Worm (Caenorhabditis elegans) whole organism, L1 larva: ENCODE data around the gene T19A5.3.

Experiments used
- C04F5.9 ChIP-seq: sonication (generic microtip); optimal IDR thresholded peaks from 2 replicates; lab custom pipeline; 2016; ENCODE audit warnings: missing genetic modification characterization, missing compliant biosample characterization
- C16A3.4 ChIP-seq: fragments of 150-350 bp; optimal IDR thresholded peaks from 2 replicates; lab custom pipeline; 2014; ENCODE audit warnings: missing biosample characterization, missing genetic modification characterization
- F16B12.6 ChIP-seq: fragments of 150-350 bp; optimal IDR thresholded peaks from 2 replicates; lab custom pipeline; 2014; ENCODE audit warnings: missing biosample characterization, missing genetic modification characterization
- Y116A8C.19 ChIP-seq: sonication (generic microtip); optimal IDR thresholded peaks from 2 replicates; lab custom pipeline; 2016; ENCODE audit warnings: missing compliant biosample characterization, missing genetic modification characterization, borderline replicate concordance
- aha-1 ChIP-seq: fragments of 150-350 bp; optimal IDR thresholded peaks from 2 replicates; lab custom pipeline; 2014; ENCODE audit warnings: missing biosample characterization, missing genetic modification characterization
- alr-1 ChIP-seq: fragments of 200-800 bp; sonication (Bioruptor generic); optimal IDR thresholded peaks from 2 replicates; lab custom pipeline; 2018; ENCODE audit warnings: borderline replicate concordance, mild to moderate bottlenecking, missing genetic modification characterization, missing compliant biosample characterization
- aly-2 ChIP-seq: fragments of 150-350 bp; optimal IDR thresholded peaks from 2 replicates; lab custom pipeline; 2014; ENCODE audit warnings: missing biosample characterization, missing genetic modification characterization
- ama-1 ChIP-seq: fragments of 150-350 bp; optimal IDR thresholded peaks from 2 replicates; lab custom pipeline; 2014
- ceh-63 ChIP-seq: fragments of 200-800 bp; sonication (Bioruptor generic); optimal IDR thresholded peaks from 2 replicates; lab custom pipeline; 2018; ENCODE audit warnings: mild to moderate bottlenecking, missing genetic modification characterization, missing compliant biosample characterization
- dpl-1 ChIP-seq, 3 experiments: fragments of 150-350 bp in 2 of 3; sonication (generic microtip) in 1 of 3; optimal IDR thresholded peaks; 2 replicates each; lab custom pipeline; 2014 to 2017; ENCODE audit warnings: missing biosample characterization in 3 of 3, missing genetic modification characterization in 3 of 3, missing genetic modification reagents in 3 of 3
- egl-13 ChIP-seq: sonication (generic microtip); optimal IDR thresholded peaks from 2 replicates; lab custom pipeline; 2016; ENCODE audit warnings: missing genotype, missing genetic modification reagents, missing genetic modification characterization, missing compliant biosample characterization
- egl-27 ChIP-seq, 2 experiments: fragments of 150-350 bp in 1 of 2; sonication (generic microtip); optimal IDR thresholded peaks; 3 replicates each; lab custom pipeline; 2017 to 2018; ENCODE audit warnings: missing biosample characterization in 2 of 2, missing genetic modification characterization in 2 of 2, missing genetic modification reagents in 2 of 2
- elt-2 ChIP-seq: sonication (generic microtip); optimal IDR thresholded peaks from 2 replicates; lab custom pipeline; 2016; ENCODE audit warnings: missing genetic modification characterization, mild to moderate bottlenecking, inconsistent platforms, missing compliant biosample characterization, missing genetic modification reagents
- elt-3 ChIP-seq, 6 experiments: fragments of 150-350 bp in 1 of 6; sonication (generic microtip); optimal IDR thresholded peaks; 2 replicates each; lab custom pipeline; 2017 to 2018; ENCODE audit warnings: missing biosample characterization in 6 of 6, missing genetic modification characterization in 6 of 6, inconsistent platforms in 1 of 6
- fkh-4 ChIP-seq: sonication (generic microtip); optimal IDR thresholded peaks from 2 replicates; lab custom pipeline; 2016; ENCODE audit warnings: missing compliant biosample characterization, missing genetic modification characterization, borderline replicate concordance
- fkh-8 ChIP-seq: sonication (generic microtip); optimal IDR thresholded peaks from 2 replicates; lab custom pipeline; 2016; ENCODE audit warnings: mild to moderate bottlenecking, missing genetic modification characterization, missing compliant biosample characterization
- fos-1 ChIP-seq: fragments of 150-350 bp; optimal IDR thresholded peaks from 2 replicates; lab custom pipeline; 2014; ENCODE audit warnings: missing biosample characterization, missing genetic modification characterization
- grh-1 ChIP-seq: fragments of 200-800 bp; sonication (Bioruptor generic); IDR thresholded peaks from 2 replicates; pipeline ENCODE4 v1.3.6; 2022; ENCODE audit warnings: missing genetic modification reagents, missing genetic modification characterization, missing compliant biosample characterization
- hlh-4 ChIP-seq: sonication (generic microtip); optimal IDR thresholded peaks from 2 replicates; lab custom pipeline; 2016; ENCODE audit warnings: mild to moderate bottlenecking, missing genetic modification characterization, missing compliant biosample characterization
- hpl-2 ChIP-seq: fragments of 150-350 bp; optimal IDR thresholded peaks from 2 replicates; lab custom pipeline; 2014; ENCODE audit warnings: missing biosample characterization, missing genetic modification reagents, missing genetic modification characterization
- irx-1 ChIP-seq: sonication (generic microtip); optimal IDR thresholded peaks from 2 replicates; lab custom pipeline; 2016; ENCODE audit warnings: missing genetic modification characterization, missing compliant biosample characterization
- isw-1 ChIP-seq: fragments of 200-800 bp; sonication (Bioruptor generic); IDR thresholded peaks from 2 replicates; pipeline ENCODE4 v1.3.6; 2022; ENCODE audit warnings: missing genetic modification characterization, missing compliant biosample characterization
- jun-1 ChIP-seq: fragments of 150-350 bp; optimal IDR thresholded peaks from 2 replicates; lab custom pipeline; 2014; ENCODE audit warnings: missing biosample characterization, missing genetic modification reagents, missing genetic modification characterization
- lin-35 ChIP-seq, 2 experiments: fragments of 150-350 bp; optimal IDR thresholded peaks; 2 replicates each; lab custom pipeline; 2014; ENCODE audit warnings: missing biosample characterization in 2 of 2, missing genetic modification characterization in 2 of 2, missing genetic modification reagents in 2 of 2
- lir-3 ChIP-seq: sonication (generic microtip); optimal IDR thresholded peaks from 2 replicates; lab custom pipeline; 2016; ENCODE audit warnings: mild to moderate bottlenecking, missing genetic modification characterization, moderate library complexity, missing compliant biosample characterization; ENCODE audit not compliant: poor library complexity
- lsy-2 ChIP-seq, 2 experiments: fragments of 150-350 bp; optimal IDR thresholded peaks; 2 replicates each; lab custom pipeline; 2014; ENCODE audit warnings: missing biosample characterization in 2 of 2, missing genetic modification characterization in 2 of 2
- mab-9 ChIP-seq: fragments of 200-800 bp; sonication (Bioruptor generic); IDR thresholded peaks from 2 replicates; pipeline ENCODE4 v1.3.6; 2022; ENCODE audit warnings: missing genetic modification reagents, missing genetic modification characterization, missing compliant biosample characterization
- mdl-1 ChIP-seq, 2 experiments: fragments of 150-350 bp; optimal IDR thresholded peaks; 2 replicates each; lab custom pipeline; 2014 to 2017; ENCODE audit warnings: missing biosample characterization in 2 of 2, missing genetic modification characterization in 2 of 2, inconsistent platforms in 1 of 2
- mep-1 ChIP-seq: fragments of 150-350 bp; optimal IDR thresholded peaks from 2 replicates; lab custom pipeline; 2014; ENCODE audit warnings: missing biosample characterization, missing genetic modification characterization
- nhr-11 ChIP-seq: fragments of 150-350 bp; optimal IDR thresholded peaks from 2 replicates; lab custom pipeline; 2014; ENCODE audit warnings: missing biosample characterization, missing genetic modification characterization
- nhr-12 ChIP-seq: sonication (generic microtip); optimal IDR thresholded peaks from 2 replicates; lab custom pipeline; 2017; ENCODE audit warnings: missing biosample characterization, missing genetic modification characterization
- nhr-20 ChIP-seq: sonication (generic microtip); optimal IDR thresholded peaks from 2 replicates; lab custom pipeline; 2016; ENCODE audit warnings: mild to moderate bottlenecking, missing genetic modification characterization, missing compliant biosample characterization
- nhr-237 ChIP-seq: fragments of 150-350 bp; optimal IDR thresholded peaks from 2 replicates; lab custom pipeline; 2014; ENCODE audit warnings: missing biosample characterization, missing genetic modification characterization
- nhr-47 ChIP-seq: sonication (generic microtip); optimal IDR thresholded peaks from 2 replicates; lab custom pipeline; 2016; ENCODE audit warnings: mild to moderate bottlenecking, missing genetic modification characterization, moderate library complexity, missing compliant biosample characterization
- nhr-71 ChIP-seq: sonication (generic microtip); optimal IDR thresholded peaks from 2 replicates; lab custom pipeline; 2016; ENCODE audit warnings: mild to moderate bottlenecking, missing genetic modification characterization, moderate library complexity, missing compliant biosample characterization
- nhr-84 ChIP-seq: sonication (generic microtip); optimal IDR thresholded peaks from 2 replicates; lab custom pipeline; 2017; ENCODE audit warnings: missing biosample characterization, missing genetic modification characterization
- nhr-85 ChIP-seq: sonication (generic microtip); peaks from one replicate; lab custom pipeline; 2016; ENCODE audit warnings: missing genetic modification characterization, inconsistent platforms, missing compliant biosample characterization
- nhr-90 ChIP-seq: sonication (generic microtip); optimal IDR thresholded peaks from 2 replicates; lab custom pipeline; 2016; ENCODE audit warnings: mild to moderate bottlenecking, missing genetic modification characterization, missing compliant biosample characterization; ENCODE audit not compliant: poor library complexity
- pax-3 ChIP-seq: fragments of 200-800 bp; sonication (Bioruptor generic); optimal IDR thresholded peaks from 2 replicates; lab custom pipeline; 2018; ENCODE audit warnings: mild to moderate bottlenecking, missing genetic modification characterization, moderate library complexity, missing compliant biosample characterization
- rnt-1 ChIP-seq: sonication (generic microtip); optimal IDR thresholded peaks from 2 replicates; lab custom pipeline; 2016; ENCODE audit warnings: mild to moderate bottlenecking, missing genetic modification characterization, moderate library complexity, missing compliant biosample characterization
- skn-1 ChIP-seq: fragments of 150-350 bp; optimal IDR thresholded peaks from 2 replicates; lab custom pipeline; 2014; ENCODE audit warnings: missing biosample characterization, missing genetic modification characterization
- snpc-4 ChIP-seq: fragments of 150-350 bp; optimal IDR thresholded peaks from 2 replicates; lab custom pipeline; 2014; ENCODE audit warnings: missing biosample characterization, missing genetic modification characterization
- snu-23 ChIP-seq: sonication (generic microtip); optimal IDR thresholded peaks from 2 replicates; lab custom pipeline; 2016; ENCODE audit warnings: missing genetic modification characterization, missing compliant biosample characterization
- sox-4 ChIP-seq: sonication (generic microtip); optimal IDR thresholded peaks from 2 replicates; lab custom pipeline; 2016; ENCODE audit warnings: missing genetic modification characterization, missing compliant biosample characterization
- sup-37 ChIP-seq: fragments of 200-800 bp; sonication (Bioruptor generic); optimal IDR thresholded peaks from 2 replicates; lab custom pipeline; 2018; ENCODE audit warnings: mild to moderate bottlenecking, missing genetic modification characterization, missing compliant biosample characterization
- tbx-2 ChIP-seq: sonication (generic microtip); optimal IDR thresholded peaks from 2 replicates; lab custom pipeline; 2016; ENCODE audit warnings: missing genetic modification characterization, missing compliant biosample characterization
- tlp-1 ChIP-seq: fragments of 150-350 bp; optimal IDR thresholded peaks from 2 replicates; lab custom pipeline; 2014; ENCODE audit warnings: missing biosample characterization, missing genetic modification characterization
- unc-130 ChIP-seq: fragments of 150-350 bp; optimal IDR thresholded peaks from 2 replicates; lab custom pipeline; 2017; ENCODE audit warnings: missing biosample characterization, missing genetic modification characterization, inconsistent platforms
- unc-86 ChIP-seq: sonication (generic microtip); optimal IDR thresholded peaks from 2 replicates; lab custom pipeline; 2016; ENCODE audit warnings: missing genetic modification characterization, missing compliant biosample characterization
- zip-4 ChIP-seq: fragments of 200-800 bp; sonication (Bioruptor generic); optimal IDR thresholded peaks from 2 replicates; lab custom pipeline; 2018; ENCODE audit warnings: mild to moderate bottlenecking, missing genetic modification characterization, moderate library complexity, missing compliant biosample characterization
- ztf-4 ChIP-seq: fragments of 150-350 bp; optimal IDR thresholded peaks from 2 replicates; lab custom pipeline; 2014; ENCODE audit warnings: missing biosample characterization, missing genetic modification characterization

T19A5.3 gene

ce11 chrV:8936184-8936589 lies 7.7 kb downstream of the T19A5.3 start, which contains the start of gene unc-23 (continued):
- TF ChIP-seq nhr-12 (tag; lab: Kevin White, UChicago) (no peak), lsy-2 (tag; optimal IDR thresholded peaks at IDR 0.05; lab: Kevin White, UChicago) (peak; percentile 58 to 79), jun-1 (tag; lab: Kevin White, UChicago) (peak; percentile 54), mab-9 (GFP tag; lab: Robert Waterston, UW) (peak; percentile 59; the same call in 1 of the 2 replicates), nhr-71 (tag; lab: Kevin White, UChicago) (peak; percentile 96), ama-1 (no peak), sup-37 (GFP tag; lab: Kevin White, UChicago) (peak; percentile 61), zip-4 (GFP tag; lab: Kevin White, UChicago) (peak; percentile 75), fkh-8 (no peak), nhr-85 (tag; lab: Kevin White, UChicago) (peak; percentile 97), lin-35 (GFP tag; optimal IDR thresholded peaks at IDR 0.05; lab: Kevin White, UChicago) (peak; percentile 52 to 73), skn-1 (tag; lab: Kevin White, UChicago) (peak; percentile 80), ztf-4 (tag; lab: Kevin White, UChicago) (peak; percentile 74), elt-3 (tag; optimal IDR thresholded peaks at IDR 0.05; lab: Kevin White, UChicago) (peak in 5 of 6 experiments; percentile 81 to 95 (median 90)), egl-27 (tag; optimal IDR thresholded peaks at IDR 0.05; lab: Kevin White, UChicago) (peak in 1 of 2 experiments; percentile 8), elt-2 (tag; lab: Kevin White, UChicago) (peak; percentile 63), dpl-1 (GFP tag; optimal IDR thresholded peaks at IDR 0.05; lab: Kevin White, UChicago) (peak; percentile 44 to 52 (median 49)), tlp-1 (tag; lab: Kevin White, UChicago) (no peak), nhr-237 (tag; lab: Kevin White, UChicago) (peak; percentile 75), sox-4 (tag; lab: Kevin White, UChicago) (no peak), snu-23 (GFP tag; lab: Kevin White, UChicago) (peak; percentile 97), pax-3 (tag; lab: Kevin White, UChicago) (no peak), ceh-63 (GFP tag; lab: Kevin White, UChicago) (no peak), irx-1 (peak; percentile 55), nhr-84 (tag; lab: Kevin White, UChicago) (no peak), nhr-47 (peak; percentile 76), nhr-90 (tag; lab: Kevin White, UChicago) (peak; percentile 92), unc-86 (tag; lab: Kevin White, UChicago) (no peak), fkh-4 (no peak), rnt-1 (tag; lab: Kevin White, UChicago) (peak; percentile 86), hlh-4 (tag; lab: Kevin White, UChicago) (no peak), aha-1 (tag; lab: Kevin White, UChicago) (peak; percentile 8), fos-1 (tag; lab: Kevin White, UChicago) (peak; percentile 75), hpl-2 (GFP tag; lab: Kevin White, UChicago) (no peak), snpc-4 (peak; percentile 60), alr-1 (tag; lab: Kevin White, UChicago) (no peak), egl-13 (tag; lab: Kevin White, UChicago) (no peak), mdl-1 (tag; optimal IDR thresholded peaks at IDR 0.05; lab: Kevin White, UChicago) (peak in 1 of 2 experiments; percentile 83), C04F5.9 (tag; lab: Kevin White, UChicago) (peak; percentile 18), lir-3 (tag; lab: Kevin White, UChicago) (peak; percentile 7), aly-2 (no peak), isw-1 (GFP tag; lab: Robert Waterston, UW) (peak; percentile 9; the same call in 1 of the 2 replicates), nhr-20 (peak; percentile 96), unc-130 (tag; lab: Kevin White, UChicago) (peak; percentile 86), F16B12.6 (tag; lab: Kevin White, UChicago) (no peak), C16A3.4 (tag; lab: Kevin White, UChicago) (peak; percentile 73), Y116A8C.19 (tag; lab: Kevin White, UChicago) (no peak), tbx-2 (tag; lab: Kevin White, UChicago) (peak; percentile 84), grh-1 (GFP tag; lab: Robert Waterston, UW) (peak; percentile 71), mep-1 (peak; percentile 90), nhr-11 (tag; lab: Kevin White, UChicago) (peak; percentile 41)
